Worm (Caenorhabditis elegans): ENCODE data around the gene dlat-2.

Gene dlat-2

ce11 chrIV:17351586-17351985, 28.8 kb upstream of the dlat-2 start, which contains the start of gene clec-199:
clec-199 (plus strand) TSS chrIV:17351886.
- TF ChIP-seq daf-12 (tag; optimal IDR thresholded peaks at IDR 0.05): no peak
- no peak for TF ChIP-seq unc-130 (GFP tag; optimal IDR thresholded peaks at IDR 0.05)
- TF ChIP-seq ceh-44 (GFP tag; IDR thresholded peaks at IDR 0.05): no peak
- TF ChIP-seq ama-1 (optimal IDR thresholded peaks at IDR 0.05): no peak
- no peak for TF ChIP-seq Y5F2A.4 (GFP tag; optimal IDR thresholded peaks at IDR 0.05)
- TF ChIP-seq hif-1 (tag; optimal IDR thresholded peaks at IDR 0.05): no peak
- TF ChIP-seq egl-27 (tag; optimal IDR thresholded peaks at IDR 0.05): no peak
- TF ChIP-seq lsy-2 (tag; optimal IDR thresholded peaks at IDR 0.05): no peak
- no peak for TF ChIP-seq zfp-3 (GFP tag; conservative IDR thresholded peaks at IDR 0.05)
- no peak for TF ChIP-seq nhr-42 (GFP tag; IDR thresholded peaks at IDR 0.05)
- TF ChIP-seq madf-5 (GFP tag; IDR thresholded peaks at IDR 0.05): no peak
- no peak for TF ChIP-seq zag-1 (tag; optimal IDR thresholded peaks at IDR 0.05)
- no peak for TF ChIP-seq saeg-2 (GFP tag; IDR thresholded peaks at IDR 0.05)
- no peak for TF ChIP-seq duxl-1 (tag; optimal IDR thresholded peaks at IDR 0.05; ENCODE audit: poor library complexity)
- TF ChIP-seq nhr-111 (GFP tag; optimal IDR thresholded peaks at IDR 0.05): no peak
- TF ChIP-seq dmd-9 (GFP tag; IDR thresholded peaks at IDR 0.05): no peak
- TF ChIP-seq tra-1 (GFP tag; IDR thresholded peaks at IDR 0.05): no peak

- TF ChIP-seq lin-1 (GFP tag; IDR thresholded peaks at IDR 0.05) (no peak), unc-62 (GFP tag; optimal IDR thresholded peaks at IDR 0.05 in 1 of 2) (peak in 1 of 2 experiments; percentile 37), unc-62 (tag; optimal IDR thresholded peaks at IDR 0.05) (no peak)
Measured at ce11 chrIV:17361143-17361542, 19.3 kb upstream of the dlat-2 start, which contains the start of gene clec-202. clec-202 (plus strand) TSS chrIV:17361443.

DNA sequence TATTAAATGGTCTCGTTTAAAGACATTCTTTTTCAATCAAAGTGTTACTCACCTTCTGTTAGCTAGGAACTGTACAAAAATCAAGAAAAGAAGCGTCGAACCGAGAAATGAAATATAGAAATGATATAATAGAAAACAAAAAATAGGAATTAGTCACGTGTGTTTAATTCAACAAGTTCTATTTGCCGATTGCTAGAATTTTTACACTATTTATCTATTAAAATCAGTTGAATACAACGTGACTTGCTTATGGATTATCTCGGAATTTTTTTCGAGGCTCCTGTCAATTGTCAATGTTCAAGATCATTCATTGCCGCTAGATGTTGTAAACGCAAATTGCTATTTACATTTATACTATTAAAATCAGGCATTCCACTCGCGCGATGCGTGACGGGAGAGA, 13.1 kb upstream of the dlat-2 start, which contains the start of gene zipt-17:
Gene zipt-17, minus strand, starts transcription at position 101 of the 400 bp plus-strand sequence.
- TF ChIP-seq cey-2 (tag; optimal IDR thresholded peaks at IDR 0.05; ENCODE audit: borderline replicate concordance, insufficient read depth) (no peak), hif-1 (tag; optimal IDR thresholded peaks at IDR 0.05) (no peak), R02D3.7 (tag; optimal IDR thresholded peaks at IDR 0.05) (no peak), nhr-11 (tag; optimal IDR thresholded peaks at IDR 0.05) (no peak), Y48G9A.11 (GFP tag; IDR thresholded peaks at IDR 0.05) (no peak), T20F7.1 (GFP tag; optimal IDR thresholded peaks at IDR 0.05) (no peak), nhr-10 (tag; optimal IDR thresholded peaks at IDR 0.05) (no peak), ama-1 (optimal IDR thresholded peaks at IDR 0.05) (no peak)

- no peak for TF ChIP-seq R02D3.7 (tag; optimal IDR thresholded peaks at IDR 0.05)
- no peak for TF ChIP-seq Y75B8A.6 (GFP tag; IDR thresholded peaks at IDR 0.05)
- TF ChIP-seq ceh-44 (GFP tag; IDR thresholded peaks at IDR 0.05): no peak
- no peak for TF ChIP-seq vab-7 (GFP tag; IDR thresholded peaks at IDR 0.05)
- no peak for TF ChIP-seq duxl-1 (tag; optimal IDR thresholded peaks at IDR 0.05; ENCODE audit: poor library complexity)
- no peak for TF ChIP-seq Y105C5A.15 (GFP tag; IDR thresholded peaks at IDR 0.05)
- TF ChIP-seq tra-1 (GFP tag; IDR thresholded peaks at IDR 0.05): no peak
- no peak for TF ChIP-seq ceh-82 (tag; optimal IDR thresholded peaks at IDR 0.05)
- no peak for TF ChIP-seq mdt-29 (GFP tag; IDR thresholded peaks at IDR 0.05)
- no peak for TF ChIP-seq spr-3 (GFP tag; optimal IDR thresholded peaks at IDR 0.05)
- no peak for TF ChIP-seq zfp-3 (GFP tag; conservative IDR thresholded peaks at IDR 0.05)
- no peak for TF ChIP-seq madf-9 (GFP tag; conservative IDR thresholded peaks at IDR 0.05)
- TF ChIP-seq F49E8.2 (tag; optimal IDR thresholded peaks at IDR 0.05; ENCODE audit: borderline replicate concordance): no peak
- TF ChIP-seq unc-62 (GFP tag; optimal IDR thresholded peaks at IDR 0.05 in 1 of 2): no peak
- no peak for TF ChIP-seq unc-62 (tag; optimal IDR thresholded peaks at IDR 0.05)
- TF ChIP-seq hif-1 (tag; optimal IDR thresholded peaks at IDR 0.05): no peak
- TF ChIP-seq ceh-28 (tag; optimal IDR thresholded peaks at IDR 0.05): no peak
- no peak for TF ChIP-seq nhr-11 (tag; optimal IDR thresholded peaks at IDR 0.05)
Measured at ce11 chrIV:17368292-17368691, 12.1 kb upstream of the dlat-2 start, which contains the start of gene trh-1. trh-1 (plus strand) TSS chrIV:17368592.
